Worm (Caenorhabditis elegans): ENCODE data around the gene F15H10.9.

Gene F15H10.9

DNA sequence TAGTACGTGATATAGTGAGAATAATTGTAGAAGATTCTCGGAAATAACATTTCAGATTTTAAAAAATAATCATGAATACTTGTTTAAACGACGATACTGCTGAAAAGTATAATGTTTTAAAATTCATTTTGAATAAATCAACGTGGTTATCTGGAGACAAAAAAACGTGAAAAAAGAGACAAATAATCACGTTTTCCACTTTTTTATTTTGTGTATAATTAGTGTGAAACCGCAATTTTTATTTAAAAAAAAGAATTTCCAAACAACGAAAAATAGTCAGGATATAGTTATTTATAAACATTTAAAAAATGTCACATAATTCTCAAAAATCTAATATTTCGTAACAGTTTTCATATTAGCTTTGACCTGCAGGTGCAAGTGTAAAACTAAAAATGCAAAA, 8.2 kb downstream of the F15H10.9 start, which contains the start of gene F15H10.7:
F15H10.7 (minus strand) TSS at position 101 of the 400 bp plus-strand sequence.
- TF ChIP-seq elt-1 (tag; optimal IDR thresholded peaks at IDR 0.05) (no peak), fkh-2 (tag; optimal IDR thresholded peaks at IDR 0.05) (no peak), mml-1 (tag; optimal IDR thresholded peaks at IDR 0.05) (no peak), jun-1 (tag; optimal IDR thresholded peaks at IDR 0.05) (no peak), snpc-4 (tag; optimal IDR thresholded peaks at IDR 0.05) (no peak), unc-62 (GFP tag; optimal IDR thresholded peaks at IDR 0.05) (no peak), nhr-28 (tag; optimal IDR thresholded peaks at IDR 0.05) (no peak), tbx-2 (tag; optimal IDR thresholded peaks at IDR 0.05) (no peak)

DNA sequence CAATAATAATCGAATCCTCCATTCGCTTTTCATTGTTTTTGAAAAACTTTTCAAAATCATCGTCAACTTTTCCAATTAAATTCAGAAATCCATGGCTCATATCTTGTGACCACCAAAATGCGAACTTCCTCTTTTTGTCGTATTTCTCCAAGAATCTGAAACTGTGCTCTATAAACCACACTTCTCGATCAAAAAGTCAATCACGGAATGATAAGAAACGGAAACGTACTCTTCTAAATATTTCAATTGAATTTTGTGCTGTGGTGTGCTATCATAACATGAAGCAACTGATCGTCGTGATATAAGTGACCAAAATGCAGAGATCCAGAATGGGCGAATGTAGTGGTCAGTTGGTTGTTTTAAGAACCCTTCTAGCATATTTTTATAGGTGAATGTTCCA, 9.8 kb downstream of the F15H10.9 start:
- TF ChIP-seq ZK546.5 (tag; optimal IDR thresholded peaks at IDR 0.05) (no peak), nhr-237 (tag; optimal IDR thresholded peaks at IDR 0.05) (no peak), fkh-10 (GFP tag; optimal IDR thresholded peaks at IDR 0.05) (no peak), aly-2 (tag; optimal IDR thresholded peaks at IDR 0.05) (no peak), sea-2 (GFP tag; optimal IDR thresholded peaks at IDR 0.05) (no peak), eor-1 (tag; optimal IDR thresholded peaks at IDR 0.05) (no peak), nhr-12 (tag; optimal IDR thresholded peaks at IDR 0.05) (no peak), unc-39 (tag; optimal IDR thresholded peaks at IDR 0.05) (no peak), nhr-67 (tag; optimal IDR thresholded peaks at IDR 0.05) (no peak), elt-3 (tag; optimal IDR thresholded peaks at IDR 0.05) (no peak), elt-1 (tag; optimal IDR thresholded peaks at IDR 0.05) (no peak), zag-1 (tag; optimal IDR thresholded peaks at IDR 0.05) (no peak), nhr-43 (tag; optimal IDR thresholded peaks at IDR 0.05; ENCODE audit: poor library complexity, severe bottlenecking) (no peak), jun-1 (tag; optimal IDR thresholded peaks at IDR 0.05) (no peak), mdl-1 (tag; optimal IDR thresholded peaks at IDR 0.05) (no peak), ceh-9 (tag; optimal IDR thresholded peaks at IDR 0.05) (no peak), ceh-28 (tag; optimal IDR thresholded peaks at IDR 0.05) (no peak), nhr-77 (tag; optimal IDR thresholded peaks at IDR 0.05) (no peak), daf-12 (tag; optimal IDR thresholded peaks at IDR 0.05) (no peak)

DNA sequence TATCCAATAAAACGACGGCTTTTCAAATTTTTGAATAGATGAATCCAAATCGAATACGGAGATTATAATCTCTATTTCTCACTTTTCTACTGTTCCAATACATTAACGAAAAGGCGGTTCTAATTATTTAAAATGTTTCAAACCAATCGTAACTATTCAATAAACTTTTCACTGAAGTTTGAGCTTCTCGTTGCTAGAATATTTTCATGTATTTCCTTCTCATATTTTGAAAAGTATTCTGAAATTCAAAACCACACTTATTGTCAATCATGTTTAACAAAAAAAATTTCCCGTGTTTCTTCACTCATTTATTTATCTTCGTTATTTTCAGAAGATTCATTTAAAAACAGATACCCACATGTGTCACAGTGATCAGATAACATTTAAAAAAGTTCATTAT, 11.7 kb downstream of the F15H10.9 start, which contains the start of gene F15H10.8:
F15H10.8 (minus strand) TSS at position 101 of the 400 bp plus-strand sequence.
- no peak for TF ChIP-seq ztf-11 (tag; optimal IDR thresholded peaks at IDR 0.05)
- TF ChIP-seq daf-12 (tag; optimal IDR thresholded peaks at IDR 0.05), result no peak
- no peak for TF ChIP-seq elt-1 (tag; optimal IDR thresholded peaks at IDR 0.05)
- no peak for TF ChIP-seq mdl-1 (tag; optimal IDR thresholded peaks at IDR 0.05)
- no peak for TF ChIP-seq nhr-11 (tag; optimal IDR thresholded peaks at IDR 0.05)
- no peak for TF ChIP-seq ztf-4 (tag; optimal IDR thresholded peaks at IDR 0.05)

DNA sequence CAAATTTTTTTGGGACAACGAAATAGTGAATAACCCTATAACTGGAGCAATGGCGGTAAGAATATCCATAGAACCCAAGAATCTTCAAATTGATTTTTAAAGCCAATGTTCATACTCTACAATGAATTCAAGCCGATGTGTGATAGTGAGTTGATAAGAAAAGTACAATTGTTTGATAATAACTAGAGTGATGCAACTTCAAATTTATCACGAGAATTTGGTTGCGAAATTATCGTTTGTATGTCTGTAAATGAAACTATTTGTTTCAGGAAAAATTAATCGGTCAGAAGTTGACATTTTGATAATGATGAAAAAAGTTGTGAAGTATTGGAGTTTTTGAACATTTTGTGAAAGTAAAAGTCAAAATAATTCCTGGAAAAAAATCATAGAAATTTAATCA, 15.2 kb downstream of the F15H10.9 start:
- no peak for TF ChIP-seq ztf-4 (tag; optimal IDR thresholded peaks at IDR 0.05)
- no peak for TF ChIP-seq nhr-237 (tag; optimal IDR thresholded peaks at IDR 0.05)
- peak; percentile 80 for TF ChIP-seq pqm-1 (tag; optimal IDR thresholded peaks at IDR 0.05)
- TF ChIP-seq egl-27 (tag; optimal IDR thresholded peaks at IDR 0.05), result no peak
- no peak for TF ChIP-seq fkh-10 (GFP tag; optimal IDR thresholded peaks at IDR 0.05)
- no peak for TF ChIP-seq unc-62 (GFP tag; optimal IDR thresholded peaks at IDR 0.05)
- TF ChIP-seq fos-1 (tag; optimal IDR thresholded peaks at IDR 0.05), result no peak
- TF ChIP-seq elt-2 (tag; optimal IDR thresholded peaks at IDR 0.05), result peak; percentile 96
- peak; percentile 14 for TF ChIP-seq jun-1 (tag; optimal IDR thresholded peaks at IDR 0.05)
- peak; percentile 53 for TF ChIP-seq pha-4 (tag; optimal IDR thresholded peaks at IDR 0.05)

DNA sequence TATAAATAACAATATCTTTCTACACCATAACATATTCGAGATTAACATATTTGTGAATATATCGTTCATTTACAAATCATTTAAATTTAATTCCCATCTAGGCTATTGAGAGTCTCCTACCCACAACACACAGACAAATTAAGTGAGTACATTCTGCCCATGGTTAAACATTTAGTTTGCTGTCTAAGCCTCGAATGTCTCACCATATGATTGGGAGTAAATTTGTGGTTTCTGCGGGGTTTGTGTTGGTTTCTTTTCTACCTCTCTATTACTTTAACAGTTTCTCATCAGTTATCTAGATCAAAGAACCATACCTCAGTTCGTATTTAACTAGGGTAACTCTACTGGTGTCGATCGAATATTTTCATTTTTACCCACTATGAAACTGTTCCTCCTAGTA, 16.1 kb downstream of the F15H10.9 start, which contains the start of gene ugt-2:
ugt-2 (plus strand) TSS at position 371 of the 400 bp plus-strand sequence.
- TF ChIP-seq elt-2 (tag; optimal IDR thresholded peaks at IDR 0.05) (peak; percentile 62), pha-4 (tag; optimal IDR thresholded peaks at IDR 0.05) (peak; percentile 9), snpc-4 (tag; optimal IDR thresholded peaks at IDR 0.05) (no peak), nfya-1 (tag; optimal IDR thresholded peaks at IDR 0.05; ENCODE audit: insufficient read depth) (no peak), sea-2 (GFP tag; optimal IDR thresholded peaks at IDR 0.05) (no peak), pqm-1 (tag; optimal IDR thresholded peaks at IDR 0.05) (peak; percentile 60)
